Worm (Caenorhabditis elegans) whole organism, dauer: ENCODE data around the gene aip-1.

Source experiments
- unc-62 ChIP-seq: sonication (generic microtip); optimal IDR thresholded peaks from 2 replicates; lab custom pipeline; 2017; ENCODE audit warnings: missing biosample characterization, missing genetic modification reagents, missing genetic modification characterization

aip-1 gene

DNA sequence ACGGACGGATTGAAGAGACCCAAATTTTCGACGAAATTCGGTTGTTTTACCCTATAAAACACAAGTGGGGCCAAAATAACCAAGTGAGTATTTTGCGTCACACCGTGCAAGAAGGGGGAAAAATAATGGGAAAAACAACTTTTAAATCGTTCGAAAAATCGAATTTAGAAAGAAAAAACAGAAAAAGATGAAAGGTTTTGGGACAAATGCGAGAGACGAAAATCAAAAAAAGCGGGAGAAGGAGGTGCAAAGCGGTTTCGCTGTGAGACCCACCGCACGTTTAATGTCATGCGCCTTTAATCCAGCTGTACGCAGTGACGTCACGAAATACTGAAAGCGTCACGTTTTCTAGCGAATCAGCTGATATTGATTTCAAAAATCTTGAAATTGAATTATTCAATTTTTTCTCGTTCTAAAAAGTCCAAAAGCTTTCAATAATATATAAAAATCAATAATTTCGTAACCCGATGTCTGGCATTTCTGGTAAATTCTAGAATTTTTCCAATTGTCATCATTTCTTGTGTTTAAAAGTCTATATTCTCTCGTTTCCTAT, at the start of gene aip-1, which contains the start of gene ddx-17:
TSS of gene aip-1 (plus strand) at position 332 of the 553 bp plus-strand sequence.
TSS of gene ddx-17 (minus strand) at position 51 of the 553 bp plus-strand sequence.
- TF ChIP-seq unc-62 (GFP tag; lab: Kevin White, UChicago), result no peak

DNA sequence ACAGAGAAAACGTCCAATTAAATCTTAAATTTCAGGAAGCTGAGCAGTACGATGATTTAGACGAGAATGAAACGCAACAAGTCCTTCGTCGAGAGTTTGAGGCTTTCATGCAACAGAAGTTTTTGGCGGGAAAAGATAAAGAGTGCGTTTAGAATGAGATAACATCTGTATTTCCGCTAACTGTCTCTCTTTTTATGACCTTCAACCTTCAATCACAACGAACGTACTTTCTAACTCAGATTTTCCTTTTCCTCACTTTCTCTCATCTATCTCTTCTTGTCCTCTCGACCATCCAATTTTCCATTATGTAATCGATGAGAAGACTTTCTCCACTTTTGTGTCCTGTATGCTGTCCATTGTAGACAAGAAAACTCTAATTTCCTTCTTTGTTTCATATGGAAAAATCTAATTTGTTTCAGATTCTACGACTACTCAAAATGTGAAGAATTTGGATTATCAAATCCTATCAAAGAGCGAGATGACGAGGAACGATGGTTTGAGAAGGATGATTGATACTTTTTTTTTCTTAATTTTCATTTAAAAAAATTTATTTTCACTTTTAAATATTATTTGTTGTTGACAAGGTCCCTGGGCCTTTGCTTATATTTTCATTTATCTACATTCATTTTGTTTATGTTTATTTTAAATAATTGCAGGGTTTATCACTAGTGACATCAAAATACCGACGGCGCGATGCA, 48.7 kb upstream of the aip-1 start, which contains the start of gene sao-1:
TSS of gene sao-1 (plus strand) at position 648 of the 698 bp plus-strand sequence.
- no peak for TF ChIP-seq unc-62 (GFP tag; lab: Kevin White, UChicago)

DNA sequence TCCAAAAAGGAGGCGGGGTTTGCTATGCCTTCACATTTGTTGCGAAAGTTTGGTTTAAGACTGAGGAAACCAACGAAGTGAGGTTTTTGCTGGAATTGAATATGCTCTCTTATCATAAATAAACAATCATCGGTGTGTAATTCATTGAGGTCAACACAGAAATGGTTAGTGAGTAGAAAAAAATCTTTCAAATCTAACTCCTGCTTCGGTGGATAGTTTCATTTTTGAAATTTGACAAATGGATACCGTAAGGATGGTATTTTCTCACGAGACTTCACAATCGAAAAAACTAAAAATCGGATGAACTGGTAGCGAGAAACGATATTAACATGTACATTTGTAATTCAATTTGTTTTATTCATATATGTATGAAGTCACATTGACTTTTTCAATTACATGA, 31.3 kb upstream of the aip-1 start, which contains the start of gene eol-1:
TSS of gene eol-1 (minus strand) at position 101 of the 400 bp plus-strand sequence.
- TF ChIP-seq unc-62 (GFP tag; lab: Kevin White, UChicago), result no peak

DNA sequence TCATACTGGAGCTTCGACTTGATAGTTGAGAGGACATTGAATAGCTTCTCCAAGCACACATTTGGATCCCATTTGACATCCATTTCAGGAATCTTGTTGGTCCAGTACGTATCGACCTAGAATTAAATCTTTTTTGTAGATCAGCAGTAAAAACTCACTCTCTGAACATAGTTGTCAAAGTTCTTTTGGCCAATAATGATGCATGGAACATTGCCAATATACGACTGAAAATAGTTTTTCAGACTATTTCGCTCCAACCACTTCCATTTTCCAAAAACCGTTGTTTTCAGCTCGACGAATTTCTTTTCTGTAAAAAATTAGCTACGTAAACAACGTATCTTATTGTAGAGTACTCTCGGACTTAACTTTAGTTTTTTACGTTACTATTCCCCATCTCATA, 30.5 kb upstream of the aip-1 start:
- TF ChIP-seq unc-62 (GFP tag; lab: Kevin White, UChicago), result no peak

DNA sequence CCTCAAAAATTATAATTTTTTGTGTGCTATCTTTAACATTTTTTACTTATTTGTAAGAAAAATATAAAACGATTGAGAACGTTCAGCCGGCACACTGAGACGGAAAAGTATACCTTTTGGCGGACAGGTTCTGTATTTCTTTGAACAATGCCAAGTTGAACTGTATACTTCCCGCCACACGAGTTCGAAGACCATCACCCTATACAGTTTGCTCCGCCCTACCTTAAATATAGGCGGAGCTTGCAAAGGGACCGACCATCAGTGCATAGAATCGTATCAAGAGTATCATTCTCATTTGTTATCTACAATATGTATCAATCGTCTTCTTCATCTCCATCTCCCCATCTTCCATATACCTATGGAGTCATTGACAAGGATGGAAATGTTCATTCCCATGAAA, 27.3 kb upstream of the aip-1 start, which contains the start of gene end-1:
TSS of gene end-1 (plus strand) at position 301 of the 400 bp plus-strand sequence.
- TF ChIP-seq unc-62 (GFP tag; lab: Kevin White, UChicago), result no peak

DNA sequence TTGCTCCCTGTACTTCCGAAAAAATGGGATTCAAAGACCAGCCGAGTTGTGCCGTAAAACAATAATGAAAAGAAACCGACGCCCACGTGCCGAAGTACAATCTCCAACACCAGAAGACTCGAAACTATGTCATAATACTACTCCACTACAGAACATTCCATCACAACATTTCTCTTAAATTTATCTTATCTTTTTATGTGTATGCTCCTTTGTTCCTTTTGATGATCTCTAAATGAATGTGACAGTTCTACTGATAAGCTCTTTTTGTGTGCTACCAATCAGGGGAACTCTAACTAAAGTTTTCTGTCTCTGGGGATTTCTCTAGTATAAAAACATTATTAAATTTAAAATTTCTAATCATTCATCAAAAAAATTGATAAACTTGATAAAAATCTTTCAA, 25.3 kb upstream of the aip-1 start:
- no peak for TF ChIP-seq unc-62 (GFP tag; lab: Kevin White, UChicago)

DNA sequence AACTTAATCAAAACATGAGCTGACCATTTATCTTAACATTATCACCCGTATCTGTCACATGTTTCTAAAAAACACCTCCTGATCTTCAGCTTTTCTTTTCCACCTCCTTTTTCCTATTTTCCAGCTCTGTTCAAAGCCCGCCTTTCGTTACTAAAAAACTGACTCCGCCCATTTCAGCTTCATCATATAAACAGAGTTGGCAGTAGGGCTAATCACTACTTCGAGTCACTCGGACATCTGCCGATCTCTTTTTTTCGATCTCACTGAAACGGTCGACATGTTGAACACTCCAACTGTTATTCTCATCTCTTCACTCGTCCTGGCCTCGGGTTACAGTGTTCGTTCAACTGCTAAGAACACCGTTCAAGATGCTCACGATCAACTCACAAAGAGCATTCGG, 19.6 kb upstream of the aip-1 start, which contains the start of gene droe-4:
TSS of gene droe-4 (plus strand) at position 172 of the 400 bp plus-strand sequence.
- TF ChIP-seq unc-62 (GFP tag; lab: Kevin White, UChicago), result no peak

DNA sequence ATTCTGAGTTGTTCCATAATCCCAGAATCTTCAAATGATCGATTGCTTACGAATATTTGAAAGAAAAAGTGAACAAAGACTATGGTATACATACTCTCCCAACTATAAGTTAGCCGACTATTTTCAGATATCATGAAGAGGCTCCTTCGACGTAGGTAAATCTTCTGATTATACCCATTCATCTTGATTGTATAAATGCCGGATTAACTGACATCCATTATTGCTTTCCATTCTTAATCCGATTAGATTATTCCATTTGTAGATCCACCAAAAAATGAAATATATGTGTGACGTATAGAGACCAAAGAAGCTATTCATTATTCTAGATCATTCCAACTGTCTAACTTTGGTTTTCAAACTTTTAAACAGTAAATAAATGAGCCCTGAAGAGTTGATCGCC, 18.7 kb upstream of the aip-1 start:
- no peak for TF ChIP-seq unc-62 (GFP tag; lab: Kevin White, UChicago)

DNA sequence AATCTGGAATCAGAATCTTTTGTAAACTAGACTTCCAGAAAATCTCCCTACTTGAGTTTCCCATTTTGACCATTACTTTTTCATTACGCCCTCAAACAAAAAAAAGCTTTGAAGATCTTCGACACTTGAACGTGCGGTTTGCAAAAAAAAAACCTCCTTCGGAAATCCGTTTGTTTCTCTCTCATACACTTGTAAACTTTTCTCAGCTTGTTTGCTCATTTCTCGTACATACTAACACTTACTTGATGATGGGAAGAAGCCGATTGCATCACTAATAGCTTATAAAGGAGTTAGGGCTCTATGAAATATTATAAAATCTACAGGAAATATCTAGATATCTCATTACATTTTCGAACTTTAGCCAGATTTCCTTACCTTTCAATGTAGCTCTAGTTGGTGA, 10.2 kb upstream of the aip-1 start:
- no peak for TF ChIP-seq unc-62 (GFP tag; lab: Kevin White, UChicago)

DNA sequence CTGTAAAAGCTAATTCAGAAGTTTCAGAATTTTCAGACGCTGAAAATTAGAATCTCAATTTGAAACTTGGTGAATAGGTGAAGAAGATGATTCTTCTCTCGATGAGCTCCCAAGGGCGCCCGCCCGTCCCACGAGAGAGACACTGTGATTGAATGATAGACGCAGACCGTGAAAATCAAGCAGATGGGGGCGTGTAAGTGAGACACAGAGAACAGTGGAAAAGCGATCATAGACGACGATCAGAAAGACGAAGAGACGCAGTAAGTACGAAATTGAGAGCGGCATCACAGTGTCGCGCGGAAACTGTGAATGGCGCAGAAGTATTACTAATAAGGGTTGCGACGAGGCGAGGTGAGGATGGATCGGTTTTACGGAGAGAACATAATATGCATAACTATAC, 9.7 kb upstream of the aip-1 start:
- no peak for TF ChIP-seq unc-62 (GFP tag; lab: Kevin White, UChicago)

DNA sequence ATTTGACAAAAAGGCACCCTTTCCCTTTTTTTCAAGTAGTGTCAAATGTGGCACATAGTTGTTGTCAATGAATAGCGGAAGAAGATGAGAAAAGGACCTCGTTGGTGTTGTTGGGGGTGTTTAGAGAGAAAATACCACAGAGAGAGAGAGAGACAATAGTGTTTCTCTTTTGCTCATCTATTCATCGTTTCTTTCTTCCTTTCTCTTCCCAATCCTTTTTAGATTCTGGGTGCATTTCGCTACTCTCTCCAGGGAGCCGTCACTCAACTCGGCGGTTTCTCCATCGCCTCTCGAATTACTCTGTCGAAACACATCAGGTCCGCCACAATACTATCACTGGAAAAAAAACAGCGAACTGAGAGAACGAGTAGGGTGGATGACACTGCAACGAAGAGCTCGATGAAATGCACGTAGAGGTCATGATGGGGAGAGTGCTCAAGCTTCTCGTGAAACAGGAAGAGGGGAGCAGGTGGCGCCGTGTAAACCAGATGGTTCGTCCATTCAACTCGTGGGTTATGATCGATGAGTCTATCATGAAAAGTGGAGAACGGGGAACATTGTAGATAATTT, 8.5 kb upstream of the aip-1 start:
- no peak for TF ChIP-seq unc-62 (GFP tag; lab: Kevin White, UChicago)

DNA sequence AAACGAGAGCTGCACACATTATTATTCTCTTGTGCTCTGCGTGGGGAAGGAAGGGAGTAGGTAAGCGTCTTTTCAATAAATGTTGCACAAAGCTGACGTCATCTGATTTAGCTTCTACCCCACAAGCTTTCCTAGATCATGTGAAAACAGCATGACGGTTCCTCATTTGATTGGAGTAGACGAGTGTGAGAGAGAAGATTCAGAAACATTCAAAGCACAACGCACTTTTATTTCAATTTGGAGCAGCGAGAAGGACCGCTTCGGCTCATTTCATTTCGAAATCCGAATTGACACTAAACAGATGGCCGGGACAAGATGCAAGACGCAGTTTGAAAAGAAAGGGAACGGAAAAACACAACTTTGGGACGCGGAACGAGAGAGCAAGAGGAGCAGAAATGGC, 7.8 kb upstream of the aip-1 start:
- no peak for TF ChIP-seq unc-62 (GFP tag; lab: Kevin White, UChicago)

DNA sequence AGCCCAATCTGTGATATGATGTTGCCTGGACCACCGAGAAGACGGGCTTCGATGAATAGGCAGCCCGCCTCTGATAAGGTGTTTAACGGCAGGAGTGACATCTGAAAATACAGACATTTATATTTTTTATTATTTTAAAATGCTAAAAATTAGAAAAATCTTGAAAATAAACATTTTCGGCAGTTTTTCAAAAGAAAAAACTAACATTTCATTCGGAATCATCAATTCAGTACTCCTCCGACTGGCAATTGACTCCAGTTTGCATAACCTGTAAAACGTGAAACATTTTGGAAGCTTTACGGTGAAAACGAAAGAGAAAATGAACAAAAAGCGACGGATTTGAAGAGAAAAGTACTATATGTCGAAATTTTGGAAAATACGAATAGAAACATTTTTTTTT, 6.3 kb upstream of the aip-1 start, which contains the start of gene ric-7:
TSS of gene ric-7 (minus strand) at position 101 of the 400 bp plus-strand sequence.
- TF ChIP-seq unc-62 (GFP tag; lab: Kevin White, UChicago), result no peak

DNA sequence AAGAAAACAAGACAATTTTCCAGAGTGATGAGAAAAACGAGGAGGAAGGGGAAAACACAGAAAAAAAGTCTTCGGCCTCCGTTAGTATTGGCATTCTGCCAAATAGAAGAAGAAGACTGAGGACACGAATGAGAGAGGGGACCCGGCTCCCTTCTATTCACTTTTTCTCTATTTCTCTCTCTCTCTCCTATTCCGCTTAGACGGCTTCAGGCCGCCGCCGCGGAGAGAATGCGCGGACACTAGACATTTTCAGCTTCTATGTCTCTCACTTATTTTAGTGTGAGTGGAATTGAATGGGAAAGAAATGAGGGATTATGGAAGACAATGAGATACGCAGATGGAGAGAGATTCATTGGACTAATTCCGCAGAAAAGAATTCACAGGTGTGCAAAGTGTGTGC, 5.3 kb upstream of the aip-1 start:
- TF ChIP-seq unc-62 (GFP tag; lab: Kevin White, UChicago), result no peak

DNA sequence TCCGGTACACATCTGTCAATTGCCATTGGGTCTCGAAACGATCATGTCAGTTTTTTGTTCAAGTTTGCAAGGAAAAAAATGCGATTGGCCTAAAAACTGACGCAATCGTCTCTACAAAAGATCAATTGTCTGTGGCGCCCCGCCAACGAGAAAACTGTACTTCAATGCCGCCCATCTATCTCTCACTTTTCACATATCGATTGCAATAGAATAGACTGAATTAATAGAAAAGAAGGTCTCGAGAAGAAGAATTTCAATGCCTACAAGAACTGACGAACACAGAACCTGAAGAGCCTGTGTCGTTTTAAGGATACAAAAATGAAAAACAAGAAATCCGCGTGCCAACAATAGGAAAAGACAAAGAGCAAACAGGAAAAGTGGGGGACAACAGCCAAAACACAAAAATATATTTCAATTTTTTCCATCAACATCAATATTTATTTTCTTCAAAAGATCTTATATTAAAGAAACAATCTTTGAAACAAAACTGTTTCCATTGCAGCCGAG, 3.7 kb upstream of the aip-1 start:
- no peak for TF ChIP-seq unc-62 (GFP tag; lab: Kevin White, UChicago)

DNA sequence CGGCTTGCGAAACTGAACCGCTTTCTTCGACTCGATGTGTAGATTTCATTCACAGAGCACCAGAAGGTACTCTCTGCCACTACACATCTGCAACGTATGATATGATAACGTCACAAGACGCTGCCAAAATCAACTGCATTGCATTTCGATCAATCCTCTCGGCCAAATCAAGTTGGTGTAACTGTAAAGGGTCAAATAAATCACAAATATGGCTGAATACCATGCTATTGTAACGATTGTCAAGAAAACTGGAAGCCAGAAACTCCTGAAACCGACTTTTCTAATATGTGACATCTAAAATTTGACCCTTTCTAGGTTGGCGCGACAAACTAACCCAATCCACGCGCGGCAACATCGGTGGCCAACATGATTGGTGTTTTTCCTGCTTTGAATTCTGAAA, 2.1 kb upstream of the aip-1 start:
- TF ChIP-seq unc-62 (GFP tag; lab: Kevin White, UChicago), result no peak
